Worm (Caenorhabditis elegans): Measurements from ENCODE around the gene zip-10.

DNA sequence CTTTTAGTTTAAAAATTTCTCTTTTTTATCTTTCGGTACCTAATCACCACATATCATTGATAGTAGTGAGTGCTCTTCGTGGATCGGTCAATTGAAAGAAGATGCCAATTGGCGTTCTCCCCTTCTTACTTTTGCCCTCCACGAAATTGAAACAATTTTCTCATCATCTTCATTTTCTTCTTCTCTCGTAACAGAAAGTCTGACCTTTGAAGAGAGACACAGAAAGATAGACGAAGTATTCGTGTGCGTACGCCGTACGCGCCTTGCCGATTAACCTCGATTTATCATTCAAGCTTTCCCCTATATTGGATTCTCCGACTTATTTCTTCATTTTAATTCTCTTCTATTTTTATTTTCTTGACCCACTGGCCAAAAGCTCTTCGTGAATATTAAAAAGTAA lies 26.9 kb upstream of the zip-10 start:
- TF ChIP-seq ztf-29 (GFP tag; IDR thresholded peaks at IDR 0.05) (no peak), flt-1 (GFP tag; IDR thresholded peaks at IDR 0.05) (no peak), tab-1 (GFP tag; IDR thresholded peaks at IDR 0.05) (no peak), ztf-23 (GFP tag; IDR thresholded peaks at IDR 0.05) (no peak), klf-2 (GFP tag; conservative IDR thresholded peaks at IDR 0.05) (no peak), T22C8.4 (GFP tag; IDR thresholded peaks at IDR 0.05) (no peak), med-1 (GFP tag; optimal IDR thresholded peaks at IDR 0.05; ENCODE audit: insufficient read depth) (no peak), cog-1 (tag; optimal IDR thresholded peaks at IDR 0.05) (no peak)
